Worm (Caenorhabditis elegans) whole organism, L1 larva: ENCODE results near the gene C54E4.4.

Experiments
- elt-2 ChIP-seq: sonication (generic microtip); optimal IDR thresholded peaks from 2 replicates; lab custom pipeline; 2016; ENCODE audit warnings: missing genetic modification characterization, mild to moderate bottlenecking, inconsistent platforms, missing compliant biosample characterization, missing genetic modification reagents
- fkh-10 ChIP-seq: sonication (generic microtip); optimal IDR thresholded peaks from 2 replicates; lab custom pipeline; 2017; ENCODE audit warnings: missing biosample characterization, missing genetic modification reagents, missing genetic modification characterization
- lin-13 ChIP-seq: fragments of 150-350 bp; optimal IDR thresholded peaks from 2 replicates; lab custom pipeline; 2014; ENCODE audit warnings: missing biosample characterization, missing genetic modification reagents, missing genetic modification characterization
- nhr-71 ChIP-seq: sonication (generic microtip); optimal IDR thresholded peaks from 2 replicates; lab custom pipeline; 2016; ENCODE audit warnings: mild to moderate bottlenecking, missing genetic modification characterization, moderate library complexity, missing compliant biosample characterization
- sox-4 ChIP-seq: sonication (generic microtip); optimal IDR thresholded peaks from 2 replicates; lab custom pipeline; 2016; ENCODE audit warnings: missing genetic modification characterization, missing compliant biosample characterization

DNA sequence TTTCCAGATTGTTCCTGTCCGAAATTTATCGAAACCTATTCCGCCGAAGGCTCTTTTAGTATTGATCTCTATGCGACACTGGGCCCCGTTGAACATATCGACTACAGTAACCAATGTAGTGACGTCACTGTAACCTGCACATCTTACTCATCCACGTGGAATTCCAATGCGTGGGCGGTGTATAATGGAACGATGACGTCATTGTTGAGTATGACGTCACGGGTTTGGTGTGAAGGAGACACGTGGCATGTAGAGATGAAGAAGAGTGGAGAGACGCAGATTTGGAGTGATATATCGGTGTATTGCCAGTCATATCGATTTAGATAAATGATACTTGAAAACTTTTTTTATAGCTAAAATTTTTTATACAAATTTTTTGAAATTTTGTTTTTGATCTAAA lies 1.9 kb upstream of the C54E4.4 start:
- TF ChIP-seq sox-4 (tag; lab: Kevin White, UChicago) (no peak), fkh-10 (no peak), lin-13 (GFP tag; lab: Kevin White, UChicago) (no peak), elt-2 (tag; lab: Kevin White, UChicago) (no peak), nhr-71 (no peak)
